Worm (Caenorhabditis elegans) whole organism, L1 larva: ENCODE results near the gene ZC262.13.

Source experiments
- Y116A8C.19 ChIP-seq: sonication (generic microtip); optimal IDR thresholded peaks from 2 replicates; lab custom pipeline; 2016; ENCODE audit warnings: missing compliant biosample characterization, missing genetic modification characterization, borderline replicate concordance
- ceh-82 ChIP-seq, 3 experiments: fragments of 150-350 bp in 1 of 3; sonication (generic microtip) in 2 of 3; optimal IDR thresholded peaks; 2 replicates each; lab custom pipeline; 2014 to 2017; ENCODE audit warnings: missing biosample characterization in 3 of 3, missing genetic modification characterization in 3 of 3
- ceh-90 ChIP-seq: sonication (generic microtip); optimal IDR thresholded peaks from 2 replicates; lab custom pipeline; 2016; ENCODE audit warnings: missing genetic modification characterization, missing compliant biosample characterization
- dsc-1 ChIP-seq: sonication (generic microtip); optimal IDR thresholded peaks from 2 replicates; lab custom pipeline; 2016; ENCODE audit warnings: mild to moderate bottlenecking, missing genetic modification characterization, missing compliant biosample characterization
- egl-13 ChIP-seq: sonication (generic microtip); optimal IDR thresholded peaks from 2 replicates; lab custom pipeline; 2016; ENCODE audit warnings: missing genotype, missing genetic modification reagents, missing genetic modification characterization, missing compliant biosample characterization
- elt-2 ChIP-seq: sonication (generic microtip); optimal IDR thresholded peaks from 2 replicates; lab custom pipeline; 2016; ENCODE audit warnings: missing genetic modification characterization, mild to moderate bottlenecking, inconsistent platforms, missing compliant biosample characterization, missing genetic modification reagents
- mef-2 ChIP-seq: fragments of 150-350 bp; optimal IDR thresholded peaks from 2 replicates; lab custom pipeline; 2014; ENCODE audit warnings: missing biosample characterization, missing genetic modification characterization
- nhr-11 ChIP-seq: fragments of 150-350 bp; optimal IDR thresholded peaks from 2 replicates; lab custom pipeline; 2014; ENCODE audit warnings: missing biosample characterization, missing genetic modification characterization
- nhr-12 ChIP-seq: sonication (generic microtip); optimal IDR thresholded peaks from 2 replicates; lab custom pipeline; 2017; ENCODE audit warnings: missing biosample characterization, missing genetic modification characterization
- nhr-77 ChIP-seq: fragments of 150-350 bp; optimal IDR thresholded peaks from 2 replicates; lab custom pipeline; 2014; ENCODE audit warnings: missing biosample characterization, missing genetic modification characterization
- nhr-85 ChIP-seq: sonication (generic microtip); peaks from one replicate; lab custom pipeline; 2016; ENCODE audit warnings: missing genetic modification characterization, inconsistent platforms, missing compliant biosample characterization
- ztf-11 ChIP-seq, 2 experiments: sonication (generic microtip); optimal IDR thresholded peaks; 2 replicates each; lab custom pipeline; 2016 to 2017; ENCODE audit warnings: missing genetic modification characterization in 2 of 2, missing biosample characterization in 1 of 2, missing compliant biosample characterization in 1 of 2

- TF ChIP-seq elt-2 (tag; lab: Kevin White, UChicago), result no peak
- TF ChIP-seq nhr-77 (tag; lab: Kevin White, UChicago), result no peak
- TF ChIP-seq dsc-1 (tag; lab: Kevin White, UChicago), result no peak
- no peak for TF ChIP-seq ztf-11 (tag; optimal IDR thresholded peaks at IDR 0.05; lab: Kevin White, UChicago)
- TF ChIP-seq nhr-11, result no peak
- no peak for TF ChIP-seq ceh-82 (tag; optimal IDR thresholded peaks at IDR 0.05; lab: Kevin White, UChicago)
- no peak for TF ChIP-seq egl-13 (tag; lab: Kevin White, UChicago)
- TF ChIP-seq nhr-12, result no peak
- TF ChIP-seq ceh-90 (tag; lab: Kevin White, UChicago), result no peak
- no peak for TF ChIP-seq mef-2 (tag; lab: Kevin White, UChicago)
- no peak for TF ChIP-seq Y116A8C.19 (tag; lab: Kevin White, UChicago)
- peak; percentile 46 for TF ChIP-seq nhr-85 (tag; lab: Kevin White, UChicago)
These were observed 42.6 kb downstream of the ZC262.13 start, which contains the start of gene R05D3.9 for ce11 chrIII:8368619-8369018.
